Fruit fly (Drosophila melanogaster) Kc167 (cell line): ENCODE data around the gene CG34148.

Experiments used
- Myc ChIP-seq: fragments of >200 bp; optimal IDR thresholded peaks from 2 replicates; lab custom pipeline; 2017; ENCODE audit warnings: missing external identifiers
- Sin3A ChIP-seq: fragments of >200 bp; optimal IDR thresholded peaks from 2 replicates; lab custom pipeline; 2018; ENCODE audit warnings: missing external identifiers
- h ChIP-seq: fragments of >200 bp; optimal IDR thresholded peaks from 3 replicates; lab custom pipeline; 2018; ENCODE audit warnings: missing external identifiers
- insv ChIP-seq: fragments of >200 bp; optimal IDR thresholded peaks from 3 replicates; lab custom pipeline; 2018; ENCODE audit warnings: missing external identifiers
- psq ChIP-seq: fragments of >200 bp; optimal IDR thresholded peaks from 2 replicates; lab custom pipeline; 2017; ENCODE audit warnings: missing external identifiers
- ttk ChIP-seq: sonication (Bioruptor generic); optimal IDR thresholded peaks from 2 replicates; lab custom pipeline; 2017; ENCODE audit warnings: missing external identifiers

CG34148 gene

DNA sequence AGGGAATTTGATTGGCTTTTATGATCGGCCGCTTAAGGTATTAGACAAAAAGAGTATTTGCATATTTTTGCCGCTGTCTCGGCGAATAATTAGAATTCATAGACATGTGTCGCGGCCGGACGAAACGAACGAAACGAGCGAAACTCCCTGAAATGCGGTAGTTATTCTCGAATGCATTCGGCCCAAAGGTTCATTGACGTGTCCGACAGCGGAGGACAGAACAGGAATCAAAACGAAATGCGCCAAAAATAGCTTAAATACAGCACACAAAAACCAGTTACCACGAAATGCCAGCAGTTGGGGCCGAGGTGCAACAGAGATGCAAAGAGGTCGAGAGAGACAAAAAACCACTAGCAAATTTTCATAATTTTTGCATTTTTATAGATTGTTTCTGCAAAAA, 25.9 kb upstream of the CG34148 start:
- TF ChIP-seq insv, result no peak
- no peak for TF ChIP-seq Myc (lab: Kevin White, UChicago)
- TF ChIP-seq h (lab: Kevin White, UChicago), result no peak
- TF ChIP-seq ttk, result no peak
- no peak for TF ChIP-seq psq (lab: Kevin White, UChicago)
- no peak for TF ChIP-seq Sin3A (lab: Kevin White, UChicago)

DNA sequence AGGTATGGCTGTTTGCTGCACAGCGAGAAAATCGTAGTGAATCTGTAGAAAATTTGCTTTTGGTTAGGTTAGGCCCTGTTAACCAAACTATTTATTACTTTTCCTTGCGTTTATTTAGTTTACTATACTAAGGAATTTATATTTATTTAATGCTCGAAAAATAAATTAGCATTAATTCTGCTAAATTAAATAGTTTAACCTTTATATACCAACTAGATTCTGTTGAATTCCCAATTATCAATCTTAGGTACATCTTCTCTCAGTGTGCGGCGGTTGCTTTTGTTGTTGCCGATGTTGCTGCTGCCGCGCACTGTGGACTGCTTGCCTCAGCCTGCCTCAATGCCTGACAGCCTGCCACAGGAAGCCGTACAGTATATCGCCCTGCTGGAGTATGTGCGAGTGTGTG, 20.7 kb upstream of the CG34148 start:
- TF ChIP-seq h (lab: Kevin White, UChicago), result no peak
- no peak for TF ChIP-seq insv
- TF ChIP-seq ttk, result no peak
- TF ChIP-seq Myc (lab: Kevin White, UChicago), result no peak
- no peak for TF ChIP-seq Sin3A (lab: Kevin White, UChicago)
- no peak for TF ChIP-seq psq (lab: Kevin White, UChicago)

DNA sequence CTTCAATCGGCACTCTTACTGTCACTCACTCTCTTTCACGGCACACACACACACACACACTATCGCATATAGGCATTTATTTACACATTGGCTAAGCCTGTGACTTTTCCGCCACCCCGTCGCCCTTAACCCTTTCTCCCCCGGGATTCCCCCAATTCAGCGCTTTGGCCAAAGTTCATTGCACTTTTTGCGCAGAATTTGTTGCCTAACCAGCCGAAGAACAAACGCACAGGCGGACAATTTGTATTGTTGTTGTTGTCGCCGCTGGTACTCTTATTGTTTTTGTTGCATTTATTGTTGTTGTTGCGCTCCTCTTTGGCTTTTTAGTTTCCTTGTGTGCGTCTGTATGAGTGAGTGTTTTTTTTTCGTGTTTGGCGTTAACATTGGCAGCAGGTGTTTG, 20.3 kb upstream of the CG34148 start:
- TF ChIP-seq psq (lab: Kevin White, UChicago) (no peak), insv (no peak), h (lab: Kevin White, UChicago) (no peak), Myc (lab: Kevin White, UChicago) (no peak), ttk (no peak)

DNA sequence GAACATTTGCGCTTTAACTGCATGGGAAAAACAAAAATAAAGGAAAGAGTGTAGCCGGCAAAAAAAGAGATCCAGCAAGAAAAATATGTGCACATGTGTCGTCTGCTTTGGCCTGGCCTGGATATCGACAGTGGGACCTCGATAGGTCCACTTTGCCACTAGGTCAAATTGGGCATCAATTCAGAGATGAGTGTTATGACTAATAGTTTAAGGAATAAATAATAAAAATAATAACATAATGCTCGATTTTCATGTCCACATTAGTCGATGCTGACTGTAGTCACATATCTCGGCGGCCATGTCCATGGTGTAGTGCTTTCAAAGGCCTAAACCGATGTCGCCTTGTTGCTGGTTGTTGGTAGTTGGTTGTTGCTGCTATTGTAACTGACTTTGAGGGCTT, 19.1 kb upstream of the CG34148 start:
- TF ChIP-seq Myc (lab: Kevin White, UChicago), result no peak
- TF ChIP-seq psq (lab: Kevin White, UChicago), result no peak

DNA sequence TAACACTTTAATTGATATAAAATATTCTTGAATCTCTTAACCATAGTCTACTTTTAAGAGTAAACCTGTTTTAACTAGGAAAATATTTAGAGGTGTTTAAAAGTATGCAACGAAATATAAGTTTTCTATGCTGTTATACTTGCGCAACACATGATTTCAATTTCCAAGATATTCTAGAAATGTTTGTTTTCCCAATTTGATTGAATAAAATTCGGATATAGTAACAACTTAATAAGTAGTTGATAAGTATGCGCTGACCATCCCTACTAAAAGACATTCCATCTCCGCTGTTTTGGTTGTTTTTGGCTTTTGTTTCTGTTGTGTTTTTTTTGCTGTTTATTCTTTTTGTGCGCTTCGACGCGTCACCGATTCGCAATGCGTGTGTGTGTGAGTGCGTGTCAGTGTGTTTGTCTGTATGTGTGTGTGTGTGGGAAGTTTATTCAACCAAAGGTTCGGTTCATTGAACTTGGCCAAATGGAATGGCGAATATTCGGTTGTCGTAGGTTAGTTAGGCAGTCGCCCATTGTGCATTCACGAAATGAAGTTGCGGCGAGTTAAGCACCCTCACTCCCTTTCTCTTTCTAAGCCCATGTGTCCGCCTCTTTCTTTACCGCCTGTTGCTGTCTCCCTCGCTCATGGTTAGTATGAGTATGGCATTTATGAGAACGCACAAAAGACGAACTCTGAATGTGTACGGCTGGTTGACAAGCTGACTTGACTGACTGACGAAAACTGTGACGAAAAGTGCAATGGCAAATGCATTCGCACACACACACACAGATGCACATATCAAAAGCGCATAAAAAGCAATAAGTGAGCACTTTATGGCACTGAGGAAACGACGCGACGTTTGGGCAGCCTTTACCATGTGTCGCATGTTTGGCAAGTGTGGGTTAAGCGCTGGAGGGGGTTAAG, 17.7 kb upstream of the CG34148 start:
- TF ChIP-seq insv, result no peak
- no peak for TF ChIP-seq h (lab: Kevin White, UChicago)
- TF ChIP-seq Sin3A (lab: Kevin White, UChicago), result no peak
- no peak for TF ChIP-seq psq (lab: Kevin White, UChicago)
- no peak for TF ChIP-seq Myc (lab: Kevin White, UChicago)

DNA sequence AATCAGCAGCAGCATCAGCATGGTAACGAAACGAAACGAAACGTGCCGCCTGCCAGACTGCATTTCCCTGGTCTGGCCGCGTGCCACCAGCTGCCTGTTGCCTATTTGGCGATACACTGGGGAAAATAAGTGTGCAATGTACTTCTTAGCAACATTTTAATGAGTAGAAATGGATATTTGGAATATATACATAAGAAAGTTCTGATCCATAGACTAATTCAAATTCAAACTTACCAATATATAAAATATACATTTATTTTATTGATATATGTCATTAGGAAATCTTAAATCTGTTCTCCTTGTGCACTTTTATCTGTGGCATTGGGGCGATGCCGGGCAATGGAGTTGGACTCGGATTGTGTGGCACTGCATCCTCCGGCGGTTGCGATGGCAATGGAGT, 15.4 kb upstream of the CG34148 start:
- TF ChIP-seq Sin3A (lab: Kevin White, UChicago) (no peak), insv (no peak), psq (lab: Kevin White, UChicago) (no peak), Myc (lab: Kevin White, UChicago) (no peak), h (lab: Kevin White, UChicago) (no peak), ttk (no peak)

DNA sequence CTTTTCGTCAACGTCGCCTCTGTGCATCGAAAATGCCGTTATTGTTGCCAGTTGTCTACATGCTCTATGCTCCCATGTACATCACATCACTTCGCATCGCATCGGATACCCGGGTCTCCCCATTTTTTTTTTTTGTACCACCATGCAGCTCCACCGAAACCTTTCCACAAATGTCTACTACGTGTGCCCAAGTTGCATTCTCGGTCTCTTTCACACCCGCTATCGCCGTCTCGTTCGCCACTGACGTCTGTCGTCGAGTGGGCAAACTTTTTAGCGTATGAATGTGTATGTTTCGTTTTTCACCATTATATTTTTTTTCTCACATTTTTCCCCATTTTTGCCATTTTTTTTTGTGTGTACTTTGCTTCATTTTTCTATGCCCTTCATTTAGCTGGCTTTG, 14.0 kb upstream of the CG34148 start:
- no peak for TF ChIP-seq insv
- TF ChIP-seq psq (lab: Kevin White, UChicago), result no peak
- TF ChIP-seq Sin3A (lab: Kevin White, UChicago), result no peak
- TF ChIP-seq h (lab: Kevin White, UChicago), result no peak
- TF ChIP-seq Myc (lab: Kevin White, UChicago), result no peak
- TF ChIP-seq ttk, result no peak

DNA sequence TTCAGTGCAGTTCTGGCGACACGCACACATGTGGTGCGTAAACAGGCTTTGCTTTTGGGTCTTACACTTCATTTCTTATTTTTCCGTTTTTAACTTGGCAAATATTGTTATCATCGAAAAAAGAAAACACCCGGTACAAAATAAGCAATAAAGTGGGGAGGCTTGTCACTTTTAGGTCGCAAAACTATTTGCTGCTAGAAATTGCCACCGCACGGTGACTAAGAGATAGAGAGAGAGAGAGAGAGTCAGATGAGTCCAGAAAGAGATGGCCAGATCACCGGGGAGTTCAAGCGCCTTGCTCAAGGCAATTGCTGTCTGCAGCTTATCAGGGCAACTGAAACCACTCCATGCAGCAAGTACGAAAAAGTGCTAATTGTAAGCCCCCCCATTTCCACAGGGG, 12.3 kb upstream of the CG34148 start:
- TF ChIP-seq Sin3A (lab: Kevin White, UChicago), result no peak
- TF ChIP-seq h (lab: Kevin White, UChicago), result no peak
- TF ChIP-seq psq (lab: Kevin White, UChicago), result no peak
- no peak for TF ChIP-seq Myc (lab: Kevin White, UChicago)
- TF ChIP-seq insv, result no peak
- no peak for TF ChIP-seq ttk

DNA sequence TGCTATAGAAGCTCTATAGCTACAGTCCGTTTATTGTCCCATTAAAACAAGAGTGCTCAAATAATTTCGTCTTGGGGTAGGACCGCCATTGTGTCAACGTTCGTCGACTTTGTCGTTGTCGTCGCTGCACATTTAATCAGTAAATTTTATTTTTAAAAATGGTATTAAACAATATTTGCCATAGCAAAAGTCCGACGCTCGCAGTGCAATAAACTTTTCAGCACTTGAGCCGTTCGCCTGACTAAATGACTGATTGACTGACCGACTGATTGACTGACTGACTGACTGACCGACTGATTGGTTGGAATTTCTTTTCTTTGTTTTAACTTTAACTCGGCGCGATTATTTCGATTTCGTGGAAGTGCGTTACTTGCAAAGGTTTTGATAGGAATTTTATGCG, 11.5 kb upstream of the CG34148 start:
- TF ChIP-seq ttk, result no peak
- TF ChIP-seq Myc (lab: Kevin White, UChicago), result no peak
- no peak for TF ChIP-seq insv
- no peak for TF ChIP-seq Sin3A (lab: Kevin White, UChicago)
- TF ChIP-seq psq (lab: Kevin White, UChicago), result no peak
- no peak for TF ChIP-seq h (lab: Kevin White, UChicago)

DNA sequence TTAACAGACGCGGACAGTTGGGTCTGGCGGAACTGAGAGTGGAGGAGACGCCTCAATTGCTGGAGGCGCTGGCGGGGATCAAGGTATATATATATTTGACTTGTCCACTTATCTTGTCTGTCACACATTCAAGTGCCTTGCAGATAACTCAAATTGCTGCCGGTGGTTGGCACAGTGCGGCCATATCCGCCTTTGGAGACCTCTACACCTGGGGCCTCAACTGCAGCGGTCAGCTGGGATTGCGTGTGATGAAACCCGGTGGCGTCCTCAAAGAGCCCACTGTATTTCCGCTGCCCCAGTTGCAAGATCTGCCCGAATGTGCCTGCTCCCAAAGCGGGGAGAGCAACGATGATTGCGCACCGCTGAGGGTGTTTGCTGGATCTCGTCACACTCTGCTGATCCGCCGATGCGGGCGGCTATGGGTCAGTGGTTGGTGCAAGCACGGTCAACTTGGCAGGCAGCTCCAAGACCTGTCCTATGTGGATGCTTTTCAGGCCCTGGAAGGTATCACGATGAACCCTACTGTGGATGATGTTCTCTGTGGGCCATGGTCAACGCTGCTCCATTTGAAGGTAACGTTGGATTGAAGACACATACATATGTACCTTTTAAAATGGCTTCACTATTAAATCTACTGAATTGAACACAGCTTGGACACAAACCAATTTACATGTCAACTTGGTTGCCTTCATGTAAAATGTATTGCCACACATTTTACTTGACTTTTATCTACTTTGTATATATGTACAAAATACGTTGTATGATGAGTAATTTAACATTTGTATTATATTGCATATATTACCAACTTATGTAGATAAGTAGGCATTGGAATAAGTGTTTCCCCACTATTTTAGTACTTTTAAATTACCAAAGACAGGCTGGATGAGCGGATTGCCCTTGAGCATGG, 10.5 kb upstream of the CG34148 start, which contains the start of gene CG43844:
Gene CG43844, plus strand, starts transcription at position 844 of the 907 bp plus-strand sequence.
- TF ChIP-seq h (lab: Kevin White, UChicago) (no peak), Myc (lab: Kevin White, UChicago) (no peak), psq (lab: Kevin White, UChicago) (no peak)

DNA sequence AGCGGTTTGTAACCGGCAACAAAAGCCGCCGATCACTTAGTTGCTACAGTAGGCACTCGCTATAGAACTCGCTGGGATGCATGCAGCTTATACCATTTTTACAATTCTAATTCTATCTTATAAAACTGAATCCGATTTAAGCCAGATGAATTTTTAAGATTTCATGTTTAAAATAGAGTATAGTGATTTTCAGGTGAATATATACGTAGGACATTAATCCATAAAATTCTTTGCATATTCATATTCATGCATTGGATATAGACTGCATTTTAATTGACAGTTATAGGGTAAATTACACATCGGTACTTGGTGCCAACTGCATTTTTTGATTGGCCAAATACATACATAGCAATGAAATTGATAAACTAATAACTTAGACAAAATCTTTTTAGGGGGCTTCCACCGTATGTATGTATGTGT, 9.1 kb upstream of the CG34148 start:
- TF ChIP-seq ttk, result no peak
- TF ChIP-seq insv, result no peak
- no peak for TF ChIP-seq Sin3A (lab: Kevin White, UChicago)
- TF ChIP-seq psq (lab: Kevin White, UChicago), result no peak
- no peak for TF ChIP-seq Myc (lab: Kevin White, UChicago)
- no peak for TF ChIP-seq h (lab: Kevin White, UChicago)
